Fruit fly (Drosophila melanogaster) whole organism, embryonic: ENCODE data around the gene CG7381.

ENCODE experiments used
- CG11093 ChIP-seq: fragments of 200-800 bp; sonication (Bioruptor generic); IDR thresholded peaks from 3 replicates; pipeline ENCODE4 v1.3.6; 2022; ENCODE audit warnings: missing biosample characterization, missing genetic modification characterization
- CG12219 ChIP-seq: fragments of 200-800 bp; sonication (Bioruptor generic); optimal IDR thresholded peaks from 3 replicates; lab custom pipeline; 2018; ENCODE audit warnings: missing biosample characterization, mild to moderate bottlenecking, missing genetic modification characterization
- CG12299 ChIP-seq: fragments of 200-800 bp; sonication (Bioruptor generic); optimal IDR thresholded peaks from 2 replicates; lab custom pipeline; 2018; ENCODE audit warnings: missing biosample characterization, mild to moderate bottlenecking, missing genetic modification characterization
- CG13123 ChIP-seq: fragments of 200-800 bp; sonication (Bioruptor generic); optimal IDR thresholded peaks from 2 replicates; lab custom pipeline; 2016; ENCODE audit warnings: missing biosample characterization, missing genetic modification characterization
- CG17568 ChIP-seq: fragments of 200-800 bp; sonication (Bioruptor generic); optimal IDR thresholded peaks from 2 replicates; lab custom pipeline; 2018; ENCODE audit warnings: missing biosample characterization, mild to moderate bottlenecking, missing genetic modification characterization, moderate library complexity
- CG17802 ChIP-seq: fragments of 200-800 bp; sonication (Bioruptor generic); optimal IDR thresholded peaks from 2 replicates; lab custom pipeline; 2018; ENCODE audit warnings: missing biosample characterization, mild to moderate bottlenecking, missing genetic modification characterization, moderate library complexity
- CG17829 ChIP-seq: fragments of 200-800 bp; optimal IDR thresholded peaks from 2 replicates; lab custom pipeline; 2019; ENCODE audit warnings: missing biosample characterization, mild to moderate bottlenecking, missing genetic modification characterization, moderate library complexity
- CG1832 ChIP-seq: fragments of 200-800 bp; sonication (Bioruptor generic); optimal IDR thresholded peaks from 2 replicates; lab custom pipeline; 2017; ENCODE audit warnings: missing biosample characterization, mild to moderate bottlenecking, missing genetic modification characterization, inconsistent platforms
- CG18599 ChIP-seq: fragments of 200-800 bp; sonication (Bioruptor generic); optimal IDR thresholded peaks from 3 replicates; lab custom pipeline; 2017; ENCODE audit warnings: missing biosample characterization, missing genetic modification characterization, mild to moderate bottlenecking, moderate library complexity, missing genetic modification reagents
- CG30403 ChIP-seq: fragments of 200-800 bp; sonication (Bioruptor generic); optimal IDR thresholded peaks from 3 replicates; lab custom pipeline; 2016; ENCODE audit warnings: missing biosample characterization, missing genetic modification characterization
- CG3163 ChIP-seq: fragments of 200-800 bp; sonication (Bioruptor generic); optimal IDR thresholded peaks from 3 replicates; lab custom pipeline; 2016; ENCODE audit warnings: missing biosample characterization, missing genetic modification characterization
- CG3726 ChIP-seq: fragments of 200-800 bp; sonication (Bioruptor generic); IDR thresholded peaks from 3 replicates; pipeline ENCODE4, ENCODE4 v1.3.6; 2022; ENCODE audit warnings: missing biosample characterization, missing genetic modification characterization
- CG6689 ChIP-seq: fragments of 200-800 bp; sonication (Bioruptor generic); IDR thresholded peaks from 2 replicates; pipeline ENCODE4 v1.3.6; 2022; ENCODE audit warnings: missing biosample characterization, missing genetic modification characterization
- CG7271 ChIP-seq: fragments of 200-800 bp; sonication (Bioruptor generic); optimal IDR thresholded peaks from 2 replicates; lab custom pipeline; 2018; ENCODE audit warnings: missing biosample characterization, mild to moderate bottlenecking, missing genetic modification characterization, moderate library complexity
- CG8089 ChIP-seq: fragments of 200-800 bp; sonication (Bioruptor generic); optimal IDR thresholded peaks from 3 replicates; lab custom pipeline; 2016; ENCODE audit warnings: missing biosample characterization, missing genetic modification characterization
- CG8944 ChIP-seq: fragments of 200-800 bp; sonication (Bioruptor generic); optimal IDR thresholded peaks from 3 replicates; lab custom pipeline; 2016; ENCODE audit warnings: missing biosample characterization, missing genetic modification characterization
- CG9932 ChIP-seq: fragments of 200-800 bp; sonication (Bioruptor generic); IDR thresholded peaks from 2 replicates; pipeline ENCODE4 v1.3.6; 2022; ENCODE audit warnings: missing biosample characterization, missing genetic modification characterization
- CHES-1-like ChIP-seq: fragments of 200-800 bp; sonication (Bioruptor generic); optimal IDR thresholded peaks from 2 replicates; lab custom pipeline; 2016; ENCODE audit warnings: missing biosample characterization, missing genetic modification characterization
- CkIIα-i1 ChIP-seq: fragments of 200-800 bp; sonication (Bioruptor generic); IDR thresholded peaks from 2 replicates; pipeline ENCODE4 v1.3.6; 2022; ENCODE audit warnings: missing biosample characterization, missing genetic modification characterization
- D ChIP-seq, 2 experiments: fragments of 200-800 bp in 1 of 2; fragments of >200 bp in 1 of 2; sonication (Bioruptor generic) in 1 of 2; optimal IDR thresholded peaks; 2 replicates in 1 of 2; 3 replicates in 1 of 2; lab custom pipeline; 2017; ENCODE audit warnings: mild to moderate bottlenecking in 1 of 2, missing biosample characterization in 1 of 2, missing genetic modification characterization in 1 of 2, missing genetic modification reagents in 1 of 2
- Doc2 ChIP-seq: fragments of 200-800 bp; sonication (Bioruptor generic); IDR thresholded peaks from 2 replicates; pipeline ENCODE4 v1.3.6; 2022; ENCODE audit warnings: missing biosample characterization, missing genetic modification characterization
- GATAe ChIP-seq: fragments of 200-800 bp; sonication (Bioruptor generic); conservative IDR thresholded peaks from 2 replicates; pipeline ENCODE4 v1.3.6; 2022; ENCODE audit warnings: missing biosample characterization, missing genetic modification characterization
- Gsc ChIP-seq: fragments of 200-800 bp; sonication (Bioruptor generic); IDR thresholded peaks from 2 replicates; pipeline ENCODE4 v1.3.6; 2022; ENCODE audit warnings: missing biosample characterization, missing genetic modification characterization
- HLH4C ChIP-seq: fragments of 200-800 bp; sonication (Bioruptor generic); IDR thresholded peaks from 3 replicates; pipeline ENCODE4 v1.3.6; 2022; ENCODE audit warnings: missing biosample characterization, missing genetic modification characterization; ENCODE audit not compliant: partially characterized antibody
- MESR4 ChIP-seq: fragments of 200-800 bp; sonication (Bioruptor generic); optimal IDR thresholded peaks from 2 replicates; lab custom pipeline; 2018; ENCODE audit warnings: missing biosample characterization, mild to moderate bottlenecking, missing genetic modification characterization, moderate library complexity
- Neu2 ChIP-seq: fragments of 200-800 bp; sonication (Bioruptor generic); optimal IDR thresholded peaks from 3 replicates; lab custom pipeline; 2016; ENCODE audit warnings: missing biosample characterization, missing genetic modification characterization, borderline replicate concordance
- Nf-YB ChIP-seq: fragments of 200-800 bp; sonication (Bioruptor generic); optimal IDR thresholded peaks from 3 replicates; lab custom pipeline; 2019; ENCODE audit warnings: missing biosample characterization, mild to moderate bottlenecking, missing genetic modification characterization, moderate library complexity
- Usf ChIP-seq: fragments of 200-800 bp; sonication (Bioruptor generic); optimal IDR thresholded peaks from 2 replicates; lab custom pipeline; 2017; ENCODE audit warnings: missing genotype, missing biosample characterization, missing genetic modification characterization
- Vsx1 ChIP-seq: fragments of 200-800 bp; sonication (Bioruptor generic); optimal IDR thresholded peaks from 2 replicates; lab custom pipeline; 2017; ENCODE audit warnings: missing biosample characterization, mild to moderate bottlenecking, missing genetic modification characterization, missing genetic modification reagents
- ac ChIP-seq: fragments of 200-800 bp; sonication (Bioruptor generic); optimal IDR thresholded peaks from 3 replicates; lab custom pipeline; 2017; ENCODE audit warnings: missing biosample characterization, mild to moderate bottlenecking, missing genetic modification characterization
- aop ChIP-seq: fragments of 200-800 bp; sonication (Bioruptor generic); IDR thresholded peaks from 2 replicates; pipeline ENCODE4 v1.3.6; 2022; ENCODE audit warnings: missing biosample characterization, missing genetic modification characterization
- caup ChIP-seq: fragments of 200-800 bp; sonication (Bioruptor generic); optimal IDR thresholded peaks from 3 replicates; lab custom pipeline; 2017; ENCODE audit warnings: missing biosample characterization, mild to moderate bottlenecking, missing genetic modification characterization, moderate library complexity; ENCODE audit not compliant: severe bottlenecking
- chif ChIP-seq, 2 experiments: fragments of 200-800 bp; sonication (Bioruptor generic); optimal IDR thresholded peaks; 3 replicates each; lab custom pipeline; 2016; ENCODE audit warnings: missing biosample characterization in 2 of 2, missing genetic modification characterization in 2 of 2
- chinmo ChIP-seq: fragments of 200-800 bp; sonication (Bioruptor generic); IDR thresholded peaks from 4 replicates; pipeline ENCODE4 v1.3.6; 2022; ENCODE audit warnings: missing biosample characterization, missing genetic modification characterization; ENCODE audit not compliant: partially characterized antibody
- corto ChIP-seq: fragments of 200-800 bp; sonication (Bioruptor generic); optimal IDR thresholded peaks from 2 replicates; lab custom pipeline; 2016; ENCODE audit warnings: missing biosample characterization, mild to moderate bottlenecking, missing genetic modification characterization, moderate library complexity
- ewg ChIP-seq: fragments of 200-800 bp; sonication (Bioruptor generic); optimal IDR thresholded peaks from 3 replicates; lab custom pipeline; 2017; ENCODE audit warnings: mild to moderate bottlenecking, missing biosample characterization, missing genetic modification reagents, missing genetic modification characterization
- exex ChIP-seq: fragments of 200-800 bp; sonication (Bioruptor generic); optimal IDR thresholded peaks from 4 replicates; lab custom pipeline; 2018; ENCODE audit warnings: missing biosample characterization, mild to moderate bottlenecking, missing genetic modification characterization, moderate library complexity
- gce ChIP-seq: fragments of 200-800 bp; sonication (Bioruptor generic); IDR thresholded peaks from 3 replicates; pipeline ENCODE4 v1.3.6; 2022; ENCODE audit warnings: missing biosample characterization, missing genetic modification characterization
- gem ChIP-seq: fragments of 200-800 bp; sonication (Bioruptor generic); optimal IDR thresholded peaks from 2 replicates; lab custom pipeline; 2019; ENCODE audit warnings: missing biosample characterization, mild to moderate bottlenecking, missing genetic modification characterization, moderate library complexity
- lbe ChIP-seq: fragments of 200-800 bp; sonication (Bioruptor generic); optimal IDR thresholded peaks from 2 replicates; lab custom pipeline; 2016; ENCODE audit warnings: missing biosample characterization, mild to moderate bottlenecking, missing genetic modification characterization
- mam ChIP-seq: fragments of 200-800 bp; sonication (Bioruptor generic); optimal IDR thresholded peaks from 3 replicates; lab custom pipeline; 2016; ENCODE audit warnings: missing biosample characterization, missing genetic modification characterization
- mirr ChIP-seq: fragments of 200-800 bp; sonication (Bioruptor generic); optimal IDR thresholded peaks from 3 replicates; lab custom pipeline; 2018; ENCODE audit warnings: missing biosample characterization, mild to moderate bottlenecking, missing genetic modification characterization
- nerfin-1 ChIP-seq: fragments of 200-800 bp; sonication (Bioruptor generic); optimal IDR thresholded peaks from 3 replicates; lab custom pipeline; 2019; ENCODE audit warnings: missing biosample characterization, mild to moderate bottlenecking, missing genetic modification characterization, moderate library complexity
- nom ChIP-seq: fragments of 200-800 bp; sonication (Bioruptor generic); optimal IDR thresholded peaks from 2 replicates; lab custom pipeline; 2017; ENCODE audit warnings: missing biosample characterization, missing genetic modification characterization, mild to moderate bottlenecking, moderate library complexity, missing genetic modification reagents
- pum ChIP-seq: fragments of 200-800 bp; sonication (Bioruptor generic); optimal IDR thresholded peaks from 2 replicates; lab custom pipeline; 2016; ENCODE audit warnings: missing biosample characterization, missing genetic modification characterization
- repo ChIP-seq: fragments of 200-800 bp; sonication (Bioruptor generic); optimal IDR thresholded peaks from 2 replicates; lab custom pipeline; 2016; ENCODE audit warnings: missing biosample characterization, missing genetic modification characterization
- rib ChIP-seq: fragments of 200-800 bp; sonication (Bioruptor generic); IDR thresholded peaks from 2 replicates; pipeline ENCODE4 v1.3.6; 2022; ENCODE audit warnings: missing biosample characterization, missing genetic modification characterization
- sens ChIP-seq: fragments of 200-800 bp; sonication (Bioruptor generic); peaks from one replicate; lab custom pipeline; 2016; ENCODE audit warnings: missing biosample characterization, missing genetic modification characterization
- sr ChIP-seq: fragments of 200-800 bp; sonication (Bioruptor generic); IDR thresholded peaks from 3 replicates; pipeline ENCODE4 v1.3.6; 2022; ENCODE audit warnings: missing biosample characterization, missing genetic modification characterization
- trem ChIP-seq: fragments of 200-800 bp; optimal IDR thresholded peaks from 3 replicates; lab custom pipeline; 2019; ENCODE audit warnings: missing biosample characterization, mild to moderate bottlenecking, missing genetic modification characterization, moderate library complexity
- zfh2 ChIP-seq: fragments of 200-800 bp; sonication (Bioruptor generic); optimal IDR thresholded peaks from 2 replicates; lab custom pipeline; 2016; ENCODE audit warnings: missing biosample characterization, missing genetic modification characterization

The CG7381 gene

dm6 chr3R:12960227-12960626, 17.0 kb downstream of the CG7381 start (continued):
- TF ChIP-seq CG8089 (GFP tag; lab: Kevin White, UChicago) (no peak), CG9932 (GFP tag; lab: Robert Waterston, UW) (no peak), Usf (GFP tag; lab: Kevin White, UChicago) (no peak), CG3726 (GFP tag; lab: Robert Waterston, UW) (no peak), CG11093 (no peak), rib (no peak), mirr (GFP tag; lab: Kevin White, UChicago) (peak; percentile 35), repo (no peak), MESR4 (GFP tag; lab: Kevin White, UChicago) (no peak), corto (GFP tag; lab: Kevin White, UChicago) (peak; percentile 18), ewg (GFP tag; lab: Kevin White, UChicago) (no peak), exex (tag; lab: Kevin White, UChicago) (peak; percentile 62), CG17829 (tag; lab: Kevin White, UChicago) (no peak), chinmo (peak; percentile 77; the same call in 1 of the 4 replicates), zfh2 (GFP tag; lab: Kevin White, UChicago) (no peak), CG30403 (no peak), gce (0 out of 3 replicates have a peak, but pooled peaks have one; percentile 17), CHES-1-like (no peak), D (optimal IDR thresholded peaks at IDR 0.05; lab: Kevin White, UChicago) (no peak), D (GFP tag; optimal IDR thresholded peaks at IDR 0.05; lab: Kevin White, UChicago) (no peak), aop (GFP tag; lab: Robert Waterston, UW) (no peak), Nf-YB (no peak), GATAe (GFP tag; lab: Robert Waterston, UW) (peak; percentile 46; the same call in 1 of the 2 replicates)

dm6 chr3R:12957388-12957787, 19.9 kb downstream of the CG7381 start:
- TF ChIP-seq Doc2 (no peak), CkIIα-i1 (GFP tag; lab: Robert Waterston, UW) (no peak), gem (tag; lab: Kevin White, UChicago) (peak; percentile 2), CG7271 (no peak), caup (GFP tag; lab: Kevin White, UChicago) (no peak), chif (GFP tag; optimal IDR thresholded peaks at IDR 0.05; lab: Kevin White, UChicago) (peak in 1 of 2 experiments; percentile 3), trem (tag; lab: Kevin White, UChicago) (no peak), CG17568 (GFP tag; lab: Kevin White, UChicago) (no peak), CG6689 (0 out of 2 replicates have a peak, but pooled peaks have one; percentile 13), sr (no peak), CG17802 (tag; lab: Kevin White, UChicago) (no peak), nerfin-1 (tag; lab: Kevin White, UChicago) (no peak), Neu2 (GFP tag; lab: Kevin White, UChicago) (no peak), mam (GFP tag; lab: Kevin White, UChicago) (no peak), HLH4C (GFP tag; lab: Robert Waterston, UW) (no peak), CG12219 (no peak), CG30403 (no peak), CG1832 (GFP tag; lab: Kevin White, UChicago) (no peak), CG3163 (GFP tag; lab: Kevin White, UChicago) (no peak), Gsc (GFP tag; lab: Robert Waterston, UW) (no peak), Vsx1 (GFP tag; lab: Kevin White, UChicago) (no peak), CG12299 (tag; lab: Kevin White, UChicago) (no peak), lbe (no peak), CG13123 (no peak), ac (GFP tag; lab: Kevin White, UChicago) (no peak), nom (no peak), CG18599 (GFP tag; lab: Kevin White, UChicago) (no peak), pum (GFP tag; lab: Kevin White, UChicago) (no peak), sens (GFP tag; lab: Kevin White, UChicago) (peak; percentile 47), CG8944 (no peak)
